Worm (Caenorhabditis elegans): ENCODE measurements around the gene Y54G9A.5.

DNA sequence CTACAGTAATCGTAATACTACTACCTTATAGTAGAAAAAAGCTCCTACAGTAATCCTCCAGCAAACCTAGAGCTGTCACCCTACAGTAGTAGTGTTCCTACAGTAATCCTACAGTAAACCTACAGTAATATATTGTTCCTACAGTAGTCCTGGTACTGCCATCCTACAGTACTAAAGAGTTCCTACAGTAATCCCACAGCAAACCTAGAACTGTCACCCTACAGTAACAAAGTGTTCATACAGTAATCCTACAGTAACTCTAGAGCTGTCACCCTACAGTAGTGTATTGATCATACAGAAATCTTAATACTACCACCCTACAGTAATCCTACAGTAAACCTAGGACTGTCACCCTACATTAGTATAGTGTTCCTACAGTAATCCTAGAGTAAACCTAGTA, 9.6 kb upstream of the Y54G9A.5 start:
- TF ChIP-seq pha-4 (tag; optimal IDR thresholded peaks at IDR 0.05) = no peak
- TF ChIP-seq elt-3 (tag; optimal IDR thresholded peaks at IDR 0.05) = no peak
- TF ChIP-seq nhr-28 (tag; optimal IDR thresholded peaks at IDR 0.05) = no peak
- TF ChIP-seq pqm-1 (tag; optimal IDR thresholded peaks at IDR 0.05) = no peak
- no peak for TF ChIP-seq ztf-11 (tag; optimal IDR thresholded peaks at IDR 0.05)
- TF ChIP-seq unc-62 (GFP tag; optimal IDR thresholded peaks at IDR 0.05) = no peak

Measured in whole organism, L3 larva.